Fruit fly (Drosophila melanogaster): Measurements from ENCODE around the gene Arl2.
A peak's percentile ranks its signal among the peaks of the same experiment; 100 is the strongest.

Arl2 gene

dm6 chr3R:8300928-8301752 is 39.8 kb upstream of the Arl2 start, which contains the start of the genes CG9626 and mRpL1 (continued):
- no peak for TF ChIP-seq CG8089 (GFP tag; optimal IDR thresholded peaks at IDR 0.05)

dm6 chr3R:8303848-8304247 is 37.1 kb upstream of the Arl2 start, which contains the start of gene nac:
Gene nac (minus strand): TSS chr3R:8304023.
- no peak for TF ChIP-seq CG14050 (GFP tag; IDR thresholded peaks at IDR 0.05)
- no peak for TF ChIP-seq CG10431 (GFP tag; optimal IDR thresholded peaks at IDR 0.05)
- no peak for TF ChIP-seq CG31224 (GFP tag; IDR thresholded peaks at IDR 0.05)
- TF ChIP-seq ham (GFP tag; IDR thresholded peaks at IDR 0.05) = no peak
- TF ChIP-seq CG15601 (tag; optimal IDR thresholded peaks at IDR 0.05) = no peak
- no peak for TF ChIP-seq bowl (GFP tag; IDR thresholded peaks at IDR 0.05)
- no peak for TF ChIP-seq CG10979 (tag; optimal IDR thresholded peaks at IDR 0.05)
- TF ChIP-seq grau (tag; optimal IDR thresholded peaks at IDR 0.05) = peak; percentile 31
- no peak for TF ChIP-seq CG6813 (GFP tag; optimal IDR thresholded peaks at IDR 0.05)
- TF ChIP-seq Ets65A (GFP tag) = peak; percentile 11
- no peak for TF ChIP-seq CG6791 (GFP tag; IDR thresholded peaks at IDR 0.05; ENCODE audit: partially characterized antibody)
- no peak for TF ChIP-seq dmrt99B (tag; optimal IDR thresholded peaks at IDR 0.05)
- TF ChIP-seq CG13296 (GFP tag; optimal IDR thresholded peaks at IDR 0.05) = no peak
- no peak for TF ChIP-seq ttk (GFP tag; IDR thresholded peaks at IDR 0.05)
- TF ChIP-seq HLHmδ (GFP tag; optimal IDR thresholded peaks at IDR 0.05) = no peak
- no peak for TF ChIP-seq CG8290 (GFP tag; optimal IDR thresholded peaks at IDR 0.05)
- TF ChIP-seq CG8290 (tag; optimal IDR thresholded peaks at IDR 0.05) = peak in 1 of 2 experiments; percentile 62
- TF ChIP-seq gfzf (GFP tag; optimal IDR thresholded peaks at IDR 0.05) = no peak
- no peak for TF ChIP-seq Ptx1 (GFP tag; IDR thresholded peaks at IDR 0.05)
- no peak for TF ChIP-seq ftz-f1 (GFP tag; optimal IDR thresholded peaks at IDR 0.05)
- TF ChIP-seq kah (GFP tag; optimal IDR thresholded peaks at IDR 0.05) = no peak
- no peak for TF ChIP-seq Antp (GFP tag; optimal IDR thresholded peaks at IDR 0.05)
- TF ChIP-seq pb (GFP tag; optimal IDR thresholded peaks at IDR 0.05) = no peak
- TF ChIP-seq CG18262 (tag; optimal IDR thresholded peaks at IDR 0.05) = peak; percentile 11
- peak; percentile 97 for TF ChIP-seq hkb (optimal IDR thresholded peaks at IDR 0.05)
- TF ChIP-seq hkb (GFP tag; IDR thresholded peaks at IDR 0.05) = no peak
- TF ChIP-seq p53 (GFP tag; optimal IDR thresholded peaks at IDR 0.05) = no peak
- TF ChIP-seq Ravus (GFP tag; IDR thresholded peaks at IDR 0.05) = no peak
- no peak for TF ChIP-seq ap (GFP tag; IDR thresholded peaks at IDR 0.05)
- TF ChIP-seq Dref (GFP tag; IDR thresholded peaks at IDR 0.05) = no peak
- TF ChIP-seq Poxn (GFP tag; IDR thresholded peaks at IDR 0.05) = no peak
- peak; percentile 33; the same call in 1 of the 2 replicates for TF ChIP-seq CG32532 (GFP tag; IDR thresholded peaks at IDR 0.05)
- no peak for TF ChIP-seq CG10462 (GFP tag; optimal IDR thresholded peaks at IDR 0.05)
- TF ChIP-seq z (GFP tag; IDR thresholded peaks at IDR 0.05) = peak; percentile 78
- peak; percentile 61; the same call in 2 of the 3 replicates for TF ChIP-seq CG34422 (GFP tag; IDR thresholded peaks at IDR 0.05)
- TF ChIP-seq abd-A (tag; optimal IDR thresholded peaks at IDR 0.05) = no peak
- TF ChIP-seq CG2889 (GFP tag; IDR thresholded peaks at IDR 0.05) = no peak
- TF ChIP-seq CG6765 (GFP tag; optimal IDR thresholded peaks at IDR 0.05) = no peak
- no peak for TF ChIP-seq Ets97D (GFP tag; optimal IDR thresholded peaks at IDR 0.05)
- no peak for TF ChIP-seq inv (GFP tag; IDR thresholded peaks at IDR 0.05; ENCODE audit: partially characterized antibody)
- TF ChIP-seq odd (GFP tag; optimal IDR thresholded peaks at IDR 0.05) = no peak
- TF ChIP-seq tll (GFP tag; optimal IDR thresholded peaks at IDR 0.05) = no peak
- TF ChIP-seq CG9727 (GFP tag; optimal IDR thresholded peaks at IDR 0.05) = no peak
- TF ChIP-seq ara (GFP tag; IDR thresholded peaks at IDR 0.05) = no peak
- TF ChIP-seq CG15269 (tag; optimal IDR thresholded peaks at IDR 0.05) = no peak
- no peak for TF ChIP-seq E2f2 (GFP tag; IDR thresholded peaks at IDR 0.05)
- TF ChIP-seq CG6854 (GFP tag; optimal IDR thresholded peaks at IDR 0.05) = no peak
- peak; percentile 100 for TF ChIP-seq CG18476 (GFP tag; optimal IDR thresholded peaks at IDR 0.05)

All from whole organism, embryonic.